Fruit fly (Drosophila melanogaster): Measurements from ENCODE around the gene CG33493.
A peak's percentile ranks its signal among the peaks of the same experiment; 100 is the strongest.

Gene CG33493

dm6 chr3L:10665433-10666150 is 27.4 kb downstream of the CG33493 start (continued):
- TF ChIP-seq sc (optimal IDR thresholded peaks at IDR 0.05) (no peak), sc (GFP tag; optimal IDR thresholded peaks at IDR 0.05) (peak; percentile 95), sens (GFP tag) (peak; percentile 98), CG12744 (GFP tag; optimal IDR thresholded peaks at IDR 0.05) (peak; percentile 85), Atf-2 (GFP tag; optimal IDR thresholded peaks at IDR 0.05) (peak; percentile 75), CG3281 (GFP tag; optimal IDR thresholded peaks at IDR 0.05) (peak; percentile 97), Poxn (GFP tag; IDR thresholded peaks at IDR 0.05) (peak; percentile 55; the same call in 1 of the 2 replicates), CG5180 (GFP tag; optimal IDR thresholded peaks at IDR 0.05) (peak; percentile 94), ac (GFP tag; optimal IDR thresholded peaks at IDR 0.05) (peak; percentile 97), ftz-f1 (GFP tag; optimal IDR thresholded peaks at IDR 0.05) (peak; percentile 43), amos (GFP tag; IDR thresholded peaks at IDR 0.05; ENCODE audit: partially characterized antibody) (no peak), CG1233 (GFP tag; optimal IDR thresholded peaks at IDR 0.05) (peak; percentile 98), Mrtf (GFP tag; IDR thresholded peaks at IDR 0.05) (peak; percentile 85), CG2129 (GFP tag; IDR thresholded peaks at IDR 0.05; ENCODE audit: partially characterized antibody) (no peak), Dll (GFP tag; IDR thresholded peaks at IDR 0.05; ENCODE audit: partially characterized antibody) (no peak), CG6854 (GFP tag; optimal IDR thresholded peaks at IDR 0.05) (peak; percentile 97), sens-2 (GFP tag; IDR thresholded peaks at IDR 0.05) (peak; percentile 64), gt (GFP tag; IDR thresholded peaks at IDR 0.05) (peak; percentile 59; the same call in 1 of the 2 replicates), exex (tag; optimal IDR thresholded peaks at IDR 0.05) (peak; percentile 88), CG16779 (GFP tag; IDR thresholded peaks at IDR 0.05) (0 out of 2 replicates have a peak, but pooled peaks have one; percentile 57), Jarid2 (GFP tag; optimal IDR thresholded peaks at IDR 0.05) (peak; percentile 90), CG6791 (GFP tag; IDR thresholded peaks at IDR 0.05; ENCODE audit: partially characterized antibody) (no peak), CG2116 (GFP tag; optimal IDR thresholded peaks at IDR 0.05) (peak; percentile 87), zen2 (GFP tag; IDR thresholded peaks at IDR 0.05; ENCODE audit: partially characterized antibody) (no peak), Oaz (GFP tag; IDR thresholded peaks at IDR 0.05) (peak; percentile 84), vvl (GFP tag; IDR thresholded peaks at IDR 0.05) (peak; percentile 96), CG7745 (tag; optimal IDR thresholded peaks at IDR 0.05) (peak; percentile 59), repo (GFP tag; optimal IDR thresholded peaks at IDR 0.05) (peak; percentile 69), ttk (GFP tag; IDR thresholded peaks at IDR 0.05) (peak; percentile 93), pho (GFP tag; optimal IDR thresholded peaks at IDR 0.05) (peak; percentile 83), Rfx (GFP tag; IDR thresholded peaks at IDR 0.05) (peak; percentile 89), Meics (GFP tag; optimal IDR thresholded peaks at IDR 0.05) (peak; percentile 97), mld (GFP tag; IDR thresholded peaks at IDR 0.05; ENCODE audit: partially characterized antibody) (no peak), CG10147 (GFP tag; optimal IDR thresholded peaks at IDR 0.05) (peak; percentile 95), chinmo (GFP tag; IDR thresholded peaks at IDR 0.05; ENCODE audit: partially characterized antibody) (peak; percentile 66; the same call in 3 of the 4 replicates), CG9797 (GFP tag; optimal IDR thresholded peaks at IDR 0.05) (peak; percentile 29), TFAM (GFP tag; optimal IDR thresholded peaks at IDR 0.05) (peak; percentile 90), gcm (GFP tag; optimal IDR thresholded peaks at IDR 0.05) (peak; percentile 99), ab (GFP tag; optimal IDR thresholded peaks at IDR 0.05) (peak; percentile 51), pnt (GFP tag; optimal IDR thresholded peaks at IDR 0.05) (peak; percentile 87), CG1602 (GFP tag; optimal IDR thresholded peaks at IDR 0.05) (peak; percentile 96), sob (GFP tag; IDR thresholded peaks at IDR 0.05) (peak; percentile 85; the same call in 1 of the 2 replicates), inv (GFP tag; IDR thresholded peaks at IDR 0.05; ENCODE audit: partially characterized antibody) (no peak), sna (GFP tag; IDR thresholded peaks at IDR 0.05; ENCODE audit: partially characterized antibody) (no peak), CG8281 (tag; optimal IDR thresholded peaks at IDR 0.05) (peak; percentile 90), zf30C (GFP tag; optimal IDR thresholded peaks at IDR 0.05) (no peak), CG3726 (GFP tag; IDR thresholded peaks at IDR 0.05) (peak; percentile 83; the same call in 1 of the 3 replicates), lov (optimal IDR thresholded peaks at IDR 0.05) (no peak), lov (GFP tag; IDR thresholded peaks at IDR 0.05) (no peak)

Measured in whole organism, embryonic.